Worm (Caenorhabditis elegans) whole organism, L4 larva: ENCODE data around the gene cuc-1.
A peak's percentile ranks its signal among the peaks of the same experiment; 100 is the strongest.

Experiments used
- F44E2.7 ChIP-seq: fragments of 200-800 bp; sonication (Bioruptor generic); IDR thresholded peaks from 2 replicates; pipeline ENCODE4 v2.1.2; 2022; ENCODE audit warnings: missing genetic modification characterization, missing compliant biosample characterization
- T26A8.4 ChIP-seq: fragments of 200-800 bp; sonication (Bioruptor generic); IDR thresholded peaks from 2 replicates; pipeline ENCODE4 v1.3.6; 2022; ENCODE audit warnings: missing genetic modification characterization, missing compliant biosample characterization
- ZK546.5 ChIP-seq, 2 experiments: sonication (generic microtip); optimal IDR thresholded peaks; 2 replicates each; lab custom pipeline; 2017; ENCODE audit warnings: missing biosample characterization in 2 of 2, missing genetic modification characterization in 2 of 2
- aha-1 ChIP-seq: fragments of 150-350 bp; peaks from one replicate; lab custom pipeline; 2014; ENCODE audit warnings: missing biosample characterization, missing genetic modification characterization
- aly-2 ChIP-seq: sonication (generic microtip); optimal IDR thresholded peaks from 2 replicates; lab custom pipeline; 2018; ENCODE audit warnings: missing biosample characterization, missing genetic modification characterization
- ama-1 ChIP-seq: fragments of 150-350 bp; optimal IDR thresholded peaks from 2 replicates; lab custom pipeline; 2014; ENCODE audit warnings: inconsistent platforms, mixed read lengths
- ceh-20 ChIP-seq: fragments of 200-800 bp; sonication (Bioruptor generic); IDR thresholded peaks from 2 replicates; pipeline ENCODE4 v1.3.6; 2022; ENCODE audit warnings: missing genetic modification reagents, missing genetic modification characterization, missing compliant biosample characterization
- ceh-28 ChIP-seq: fragments of 150-350 bp; optimal IDR thresholded peaks from 2 replicates; lab custom pipeline; 2014; ENCODE audit warnings: missing biosample characterization, missing genetic modification reagents, missing genetic modification characterization
- ceh-62 ChIP-seq: sonication (generic microtip); optimal IDR thresholded peaks from 2 replicates; lab custom pipeline; 2017; ENCODE audit warnings: missing biosample characterization, missing genetic modification characterization
- ceh-82 ChIP-seq: sonication (generic microtip); optimal IDR thresholded peaks from 2 replicates; lab custom pipeline; 2017; ENCODE audit warnings: missing biosample characterization, missing genetic modification characterization
- daf-16 ChIP-seq, 3 experiments: sonication (generic microtip); optimal IDR thresholded peaks; 2 replicates each; lab custom pipeline; 2016 to 2017; ENCODE audit warnings: missing genetic modification characterization in 3 of 3, missing genetic modification reagents in 3 of 3, mild to moderate bottlenecking in 2 of 3, missing compliant biosample characterization in 2 of 3, missing biosample characterization in 1 of 3, moderate library complexity in 1 of 3
- daf-19 ChIP-seq: fragments of 200-800 bp; sonication (Bioruptor generic); conservative IDR thresholded peaks from 2 replicates; pipeline ENCODE4 v1.3.6; 2022; ENCODE audit warnings: missing genetic modification characterization, missing compliant biosample characterization
- daf-8 ChIP-seq: fragments of 200-800 bp; sonication (Bioruptor generic); IDR thresholded peaks from 2 replicates; pipeline ENCODE4 v1.3.6; 2022; ENCODE audit warnings: missing genetic modification characterization, missing compliant biosample characterization
- dmd-8 ChIP-seq: fragments of 200-800 bp; sonication (Bioruptor generic); IDR thresholded peaks from 2 replicates; pipeline ENCODE4 v1.3.6; 2022; ENCODE audit warnings: missing genetic modification characterization, missing compliant biosample characterization
- dmd-9 ChIP-seq: fragments of 200-800 bp; sonication (Bioruptor generic); IDR thresholded peaks from 2 replicates; pipeline ENCODE4 v1.3.6; 2022; ENCODE audit warnings: missing genetic modification reagents, missing genetic modification characterization, missing compliant biosample characterization
- dve-1 ChIP-seq: sonication (generic microtip); optimal IDR thresholded peaks from 2 replicates; lab custom pipeline; 2017; ENCODE audit warnings: antibody characterized with exemption, mild to moderate bottlenecking, missing genetic modification characterization, missing compliant biosample characterization; ENCODE audit not compliant: insufficient read depth
- fkh-10 ChIP-seq: fragments of 150-350 bp; optimal IDR thresholded peaks from 2 replicates; lab custom pipeline; 2014; ENCODE audit warnings: missing biosample characterization, missing genetic modification reagents, missing genetic modification characterization
- hlh-11 ChIP-seq: fragments of 200-800 bp; sonication (Bioruptor generic); optimal IDR thresholded peaks from 2 replicates; lab custom pipeline; 2018; ENCODE audit warnings: mild to moderate bottlenecking, missing genetic modification characterization, missing compliant biosample characterization
- hlh-30 ChIP-seq: sonication (generic microtip); optimal IDR thresholded peaks from 2 replicates; lab custom pipeline; 2017; ENCODE audit warnings: antibody characterized with exemption, mild to moderate bottlenecking, missing genetic modification characterization, missing compliant biosample characterization; ENCODE audit not compliant: insufficient read depth
- lin-29 ChIP-seq: fragments of 200-800 bp; sonication (Bioruptor generic); IDR thresholded peaks from 2 replicates; pipeline ENCODE4 v1.3.6; 2022; ENCODE audit warnings: missing genetic modification reagents, missing genetic modification characterization, missing compliant biosample characterization
- lin-38 ChIP-seq: fragments of 200-800 bp; sonication (Bioruptor generic); IDR thresholded peaks from 2 replicates; pipeline ENCODE4 v1.3.6; 2022; ENCODE audit warnings: missing genetic modification reagents, missing genetic modification characterization, missing compliant biosample characterization
- lir-3 ChIP-seq: sonication (generic microtip); optimal IDR thresholded peaks from 2 replicates; lab custom pipeline; 2016; ENCODE audit warnings: mild to moderate bottlenecking, missing genetic modification characterization, missing compliant biosample characterization
- lsy-2 ChIP-seq, 2 experiments: fragments of 150-350 bp in 1 of 2; sonication (generic microtip) in 1 of 2; optimal IDR thresholded peaks; 2 replicates each; lab custom pipeline; 2014 to 2017; ENCODE audit warnings: missing biosample characterization in 2 of 2, missing genetic modification characterization in 2 of 2
- madf-9 ChIP-seq: fragments of 200-800 bp; sonication (Bioruptor generic); conservative IDR thresholded peaks from 2 replicates; pipeline ENCODE4 v1.3.6; 2022; ENCODE audit warnings: missing genetic modification reagents, missing genetic modification characterization, missing compliant biosample characterization
- mxl-2 ChIP-seq: fragments of 200-800 bp; sonication (Bioruptor generic); conservative IDR thresholded peaks from 2 replicates; pipeline ENCODE4 v1.3.6; 2022; ENCODE audit warnings: missing genetic modification reagents, missing genetic modification characterization, missing compliant biosample characterization
- nhr-10 ChIP-seq: fragments of 150-350 bp; optimal IDR thresholded peaks from 2 replicates; lab custom pipeline; 2014; ENCODE audit warnings: missing biosample characterization, missing genetic modification characterization
- nhr-237 ChIP-seq: sonication (generic microtip); optimal IDR thresholded peaks from 2 replicates; lab custom pipeline; 2017; ENCODE audit warnings: missing biosample characterization, missing genetic modification characterization
- nhr-25 ChIP-seq: sonication (generic microtip); optimal IDR thresholded peaks from 2 replicates; lab custom pipeline; 2017; ENCODE audit warnings: missing genetic modification characterization, mild to moderate bottlenecking, missing compliant biosample characterization, antibody characterized with exemption, moderate library complexity, borderline replicate concordance; ENCODE audit not compliant: insufficient read depth
- nhr-41 ChIP-seq: fragments of 200-800 bp; sonication (Bioruptor generic); IDR thresholded peaks from 2 replicates; pipeline ENCODE4 v1.3.6; 2022; ENCODE audit warnings: missing genetic modification reagents, missing genetic modification characterization, missing compliant biosample characterization
- nhr-42 ChIP-seq: fragments of 200-800 bp; sonication (Bioruptor generic); IDR thresholded peaks from 2 replicates; pipeline ENCODE4 v1.3.6; 2022; ENCODE audit warnings: missing genetic modification characterization, missing compliant biosample characterization
- nhr-6 ChIP-seq: fragments of 150-350 bp; optimal IDR thresholded peaks from 2 replicates; lab custom pipeline; 2014; ENCODE audit warnings: missing biosample characterization, missing genetic modification characterization
- nhr-76 ChIP-seq: fragments of 150-350 bp; optimal IDR thresholded peaks from 2 replicates; lab custom pipeline; 2014; ENCODE audit warnings: missing biosample characterization, missing genetic modification characterization
- php-3 ChIP-seq: fragments of 200-800 bp; sonication (Bioruptor generic); IDR thresholded peaks from 2 replicates; pipeline ENCODE4 v1.3.6; 2022; ENCODE audit warnings: missing genetic modification reagents, missing genetic modification characterization, missing compliant biosample characterization
- set-16 ChIP-seq: fragments of 200-800 bp; sonication (Bioruptor generic); IDR thresholded peaks from 2 replicates; pipeline ENCODE4 v1.3.6; 2022; ENCODE audit warnings: missing genetic modification reagents, missing genetic modification characterization, missing compliant biosample characterization
- snpc-4 ChIP-seq: fragments of 150-350 bp; optimal IDR thresholded peaks from 2 replicates; lab custom pipeline; 2014; ENCODE audit warnings: missing biosample characterization, missing genetic modification characterization
- tra-1 ChIP-seq: fragments of 200-800 bp; sonication (Bioruptor generic); IDR thresholded peaks from 2 replicates; pipeline ENCODE4 v1.3.6; 2022; ENCODE audit warnings: missing genetic modification reagents, missing genetic modification characterization, missing compliant biosample characterization
- unc-130 ChIP-seq: sonication (generic microtip); optimal IDR thresholded peaks from 2 replicates; lab custom pipeline; 2016; ENCODE audit warnings: missing genetic modification reagents, missing genetic modification characterization, missing compliant biosample characterization
- unc-62 ChIP-seq, 3 experiments: fragments of 150-350 bp in 1 of 3; sonication (generic microtip); optimal IDR thresholded peaks in 2 of 3; peaks in 1 of 3; 1 replicate in 1 of 3; 2 replicates in 2 of 3; lab custom pipeline; 2014 to 2017; ENCODE audit warnings: missing biosample characterization in 3 of 3, missing genetic modification characterization in 3 of 3, missing genetic modification reagents in 3 of 3, missing genotype in 1 of 3
- zip-11 ChIP-seq: fragments of 200-800 bp; sonication (Bioruptor generic); IDR thresholded peaks from 2 replicates; pipeline ENCODE4 v1.3.6; 2022; ENCODE audit warnings: missing genetic modification characterization, missing compliant biosample characterization
- zip-2 ChIP-seq: fragments of 150-350 bp; optimal IDR thresholded peaks from 2 replicates; lab custom pipeline; 2014; ENCODE audit warnings: missing biosample characterization, missing genetic modification characterization

Gene cuc-1

DNA sequence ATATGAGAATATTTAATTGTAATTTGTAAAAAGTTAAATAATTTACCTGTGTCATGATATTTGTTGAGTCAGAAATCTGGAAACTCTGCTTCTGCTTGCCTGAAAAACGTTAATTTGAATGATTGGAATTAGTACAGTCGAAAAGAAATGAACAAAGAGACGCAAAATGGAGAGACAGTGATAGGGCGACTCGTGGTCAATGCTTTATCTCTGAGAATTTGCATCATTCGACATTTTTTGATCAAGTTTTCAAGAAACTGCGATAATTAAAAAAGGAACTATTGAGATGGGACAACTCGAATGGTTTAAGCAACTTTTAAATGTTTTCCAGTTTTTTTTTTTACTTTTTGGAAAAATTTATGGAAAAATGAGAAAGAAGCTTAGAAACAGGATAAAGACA is at the start of gene cuc-1:
TSS of gene cuc-1 (minus strand) at position 101 of the 400 bp plus-strand sequence.
- no peak for TF ChIP-seq daf-16 (GFP tag; optimal IDR thresholded peaks at IDR 0.05; lab: Kevin White, UChicago)
- TF ChIP-seq daf-16 (tag; optimal IDR thresholded peaks at IDR 0.05; lab: Kevin White, UChicago): peak; percentile 5
- TF ChIP-seq ceh-28 (tag; lab: Kevin White, UChicago): no peak
- no peak for TF ChIP-seq zip-11 (GFP tag; lab: Robert Waterston, UW)
- no peak for TF ChIP-seq nhr-42 (GFP tag; lab: Robert Waterston, UW)
- peak; percentile 31 for TF ChIP-seq hlh-30 (tag; lab: Kevin White, UChicago)
- peak; percentile 3 for TF ChIP-seq hlh-11 (tag; lab: Kevin White, UChicago)

- TF ChIP-seq lsy-2 (tag; optimal IDR thresholded peaks at IDR 0.05; lab: Kevin White, UChicago): no peak
- TF ChIP-seq dmd-9: no peak
- TF ChIP-seq nhr-6: no peak
- TF ChIP-seq lin-29 (GFP tag; lab: Robert Waterston, UW): no peak
- no peak for TF ChIP-seq snpc-4
- no peak for TF ChIP-seq aly-2 (tag; lab: Kevin White, UChicago)
- no peak for TF ChIP-seq lin-38 (GFP tag; lab: Robert Waterston, UW)
- TF ChIP-seq dve-1 (tag; lab: Kevin White, UChicago): no peak
- TF ChIP-seq mxl-2 (GFP tag; lab: Robert Waterston, UW): no peak
- TF ChIP-seq ZK546.5 (tag; optimal IDR thresholded peaks at IDR 0.05; lab: Kevin White, UChicago): no peak
- TF ChIP-seq zip-2 (tag; lab: Kevin White, UChicago): no peak
- no peak for TF ChIP-seq ceh-62 (tag; lab: Kevin White, UChicago)
- TF ChIP-seq set-16 (GFP tag; lab: Robert Waterston, UW): no peak
- TF ChIP-seq fkh-10 (GFP tag; lab: Kevin White, UChicago): no peak
- TF ChIP-seq dmd-8 (GFP tag; lab: Robert Waterston, UW): no peak
- no peak for TF ChIP-seq daf-19 (GFP tag; lab: Robert Waterston, UW)
- no peak for TF ChIP-seq madf-9 (GFP tag; lab: Robert Waterston, UW)
- no peak for TF ChIP-seq ceh-82
- TF ChIP-seq F44E2.7 (GFP tag; lab: Robert Waterston, UW): no peak
- TF ChIP-seq, all 104 proteins: peak for 0
These were observed 48.5 kb upstream of the cuc-1 start, which contains the start of gene ZK688.1 for ce11 chrIII:7909263-7909662. Gene ZK688.1 (plus strand): TSS chrIII:7909563.

- no peak for TF ChIP-seq daf-8 (GFP tag; lab: Robert Waterston, UW)
- TF ChIP-seq daf-16 (GFP tag; optimal IDR thresholded peaks at IDR 0.05; lab: Kevin White, UChicago): peak in 1 of 2 experiments; percentile 19
- TF ChIP-seq daf-16 (tag; optimal IDR thresholded peaks at IDR 0.05; lab: Kevin White, UChicago): no peak
- no peak for TF ChIP-seq ama-1 (lab: Kevin White, UChicago)
- TF ChIP-seq nhr-25 (tag; lab: Kevin White, UChicago): no peak
- no peak for TF ChIP-seq php-3 (GFP tag; lab: Robert Waterston, UW)
These were observed 46.7 kb upstream of the cuc-1 start, which contains the start of gene pcp-5 for ce11 chrIII:7907515-7907914. Gene pcp-5 (minus strand): TSS chrIII:7907615.

DNA sequence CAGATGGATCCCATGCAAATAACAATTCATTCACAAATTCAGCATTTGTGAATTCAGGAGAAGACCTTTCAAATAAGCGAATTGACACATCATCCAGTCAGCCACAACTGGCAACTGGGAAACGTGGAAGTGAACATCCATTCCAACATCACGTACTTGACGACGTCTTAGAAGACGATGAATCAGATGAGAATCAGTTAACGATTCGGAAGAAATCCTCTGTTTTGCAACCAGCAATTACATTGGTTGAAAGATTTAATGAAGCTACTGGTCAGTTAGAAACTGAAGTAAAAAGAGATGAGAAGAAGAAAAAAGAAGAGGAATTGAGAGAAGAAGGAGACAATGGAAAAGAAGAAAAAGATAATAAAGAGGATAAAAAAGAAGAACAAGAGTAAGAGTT is 42.6 kb upstream of the cuc-1 start:
- TF ChIP-seq zip-11 (GFP tag; lab: Robert Waterston, UW) (no peak), snpc-4 (no peak), aha-1 (tag; lab: Kevin White, UChicago) (peak; percentile 43), unc-62 (GFP tag; optimal IDR thresholded peaks at IDR 0.05 in 1 of 2; lab: Kevin White, UChicago) (peak in 1 of 2 experiments; percentile 91), unc-62 (tag; optimal IDR thresholded peaks at IDR 0.05; lab: Kevin White, UChicago) (no peak)

DNA sequence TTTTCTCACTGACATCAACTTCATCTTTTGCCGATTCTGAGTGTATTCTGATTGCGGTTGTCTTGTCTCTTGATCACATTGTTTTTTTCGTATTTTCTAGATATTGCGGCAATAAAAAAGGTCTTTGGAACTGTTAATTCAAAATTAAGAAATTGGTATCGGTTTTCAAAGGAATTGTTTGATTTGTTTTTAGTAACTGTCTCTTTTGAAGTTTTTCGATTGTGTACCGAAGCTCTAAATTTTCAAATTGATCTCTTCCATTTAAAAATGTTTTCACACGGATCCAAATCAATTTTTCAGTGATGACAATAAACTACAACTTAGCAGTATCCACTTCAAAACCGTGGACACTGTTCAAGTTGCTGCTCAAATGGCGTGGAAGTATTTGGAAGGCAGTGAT is 39.9 kb upstream of the cuc-1 start, which contains the start of gene best-24:
TSS of gene best-24 (plus strand) at position 301 of the 400 bp plus-strand sequence.
- no peak for TF ChIP-seq ceh-20
- TF ChIP-seq nhr-237 (tag; lab: Kevin White, UChicago): no peak
- no peak for TF ChIP-seq tra-1 (GFP tag; lab: Robert Waterston, UW)
- TF ChIP-seq nhr-41 (GFP tag; lab: Robert Waterston, UW): no peak
- TF ChIP-seq dmd-9: no peak
- TF ChIP-seq nhr-10: no peak
- no peak for TF ChIP-seq nhr-76 (tag; lab: Kevin White, UChicago)
- no peak for TF ChIP-seq unc-130 (GFP tag; lab: Kevin White, UChicago)
- no peak for TF ChIP-seq T26A8.4 (GFP tag; lab: Robert Waterston, UW)
- TF ChIP-seq lir-3: no peak
- TF ChIP-seq daf-16 (GFP tag; optimal IDR thresholded peaks at IDR 0.05; lab: Kevin White, UChicago): no peak
- TF ChIP-seq daf-16 (tag; optimal IDR thresholded peaks at IDR 0.05; lab: Kevin White, UChicago): no peak
